Worm (Caenorhabditis elegans): ENCODE measurements around the gene ubc-17.

ce11 chrX:7037998-7038397 is 12.4 kb upstream of the ubc-17 start:
- TF ChIP-seq unc-39 (tag; optimal IDR thresholded peaks at IDR 0.05) (no peak), lin-32 (GFP tag; optimal IDR thresholded peaks at IDR 0.05) (no peak), nhr-28 (tag; optimal IDR thresholded peaks at IDR 0.05) (no peak), ztf-11 (tag; optimal IDR thresholded peaks at IDR 0.05) (no peak), lin-13 (tag; optimal IDR thresholded peaks at IDR 0.05) (no peak), sem-2 (GFP tag; optimal IDR thresholded peaks at IDR 0.05) (no peak), snpc-4 (tag; optimal IDR thresholded peaks at IDR 0.05) (no peak), flh-1 (GFP tag; optimal IDR thresholded peaks at IDR 0.05) (no peak), nhr-237 (tag; optimal IDR thresholded peaks at IDR 0.05) (no peak), ceh-39 (tag; optimal IDR thresholded peaks at IDR 0.05) (no peak)
